Fruit fly (Drosophila melanogaster) whole organism, embryonic: Measurements from ENCODE around the gene CG43894.

Experiments
- Adf1 ChIP-seq: fragments of 200-800 bp; sonication (Bioruptor generic); IDR thresholded peaks from 2 replicates; pipeline ENCODE4 v1.3.6; 2022; ENCODE audit warnings: missing biosample characterization, missing genetic modification characterization
- Atf-2 ChIP-seq: fragments of 200-800 bp; sonication (Bioruptor generic); optimal IDR thresholded peaks from 2 replicates; lab custom pipeline; 2016; ENCODE audit warnings: missing biosample characterization, missing genetic modification characterization
- BEAF-32 ChIP-seq: fragments of 200-800 bp; sonication (Bioruptor generic); optimal IDR thresholded peaks from 3 replicates; lab custom pipeline; 2017; ENCODE audit warnings: missing biosample characterization, missing genetic modification characterization, mild to moderate bottlenecking, moderate library complexity, missing genetic modification reagents
- CG11093 ChIP-seq: fragments of 200-800 bp; sonication (Bioruptor generic); IDR thresholded peaks from 3 replicates; pipeline ENCODE4 v1.3.6; 2022; ENCODE audit warnings: missing biosample characterization, missing genetic modification characterization
- CG11247 ChIP-seq: fragments of 200-800 bp; sonication (Bioruptor generic); IDR thresholded peaks from 2 replicates; pipeline ENCODE4 v1.3.6; 2022; ENCODE audit warnings: missing biosample characterization, missing genetic modification characterization
- CG12299 ChIP-seq: fragments of 200-800 bp; sonication (Bioruptor generic); optimal IDR thresholded peaks from 2 replicates; lab custom pipeline; 2018; ENCODE audit warnings: missing biosample characterization, mild to moderate bottlenecking, missing genetic modification characterization
- CG1233 ChIP-seq: fragments of 200-800 bp; sonication (Bioruptor generic); optimal IDR thresholded peaks from 4 replicates; lab custom pipeline; 2018; ENCODE audit warnings: missing biosample characterization, mild to moderate bottlenecking, missing genetic modification characterization
- CG12659 ChIP-seq: fragments of 200-800 bp; sonication (Bioruptor generic); optimal IDR thresholded peaks from 3 replicates; lab custom pipeline; 2017; ENCODE audit warnings: mild to moderate bottlenecking, missing biosample characterization, missing genetic modification reagents, missing genetic modification characterization
- CG13894 ChIP-seq: fragments of 200-800 bp; sonication (Bioruptor generic); optimal IDR thresholded peaks from 3 replicates; lab custom pipeline; 2018; ENCODE audit warnings: missing biosample characterization, mild to moderate bottlenecking, missing genetic modification characterization, moderate library complexity
- CG16815 ChIP-seq: fragments of 200-800 bp; sonication (Bioruptor generic); optimal IDR thresholded peaks from 3 replicates; lab custom pipeline; 2017; ENCODE audit warnings: missing biosample characterization, mild to moderate bottlenecking, missing genetic modification characterization
- CG18619 ChIP-seq: fragments of 200-800 bp; sonication (Bioruptor generic); optimal IDR thresholded peaks from 3 replicates; lab custom pipeline; 2017; ENCODE audit warnings: missing biosample characterization, mild to moderate bottlenecking, missing genetic modification characterization
- CG2678 ChIP-seq: fragments of 200-800 bp; sonication (Bioruptor generic); optimal IDR thresholded peaks from 3 replicates; lab custom pipeline; 2019; ENCODE audit warnings: missing biosample characterization, mild to moderate bottlenecking, missing genetic modification characterization, moderate library complexity
- CG30403 ChIP-seq: fragments of 200-800 bp; sonication (Bioruptor generic); optimal IDR thresholded peaks from 3 replicates; lab custom pipeline; 2016; ENCODE audit warnings: missing biosample characterization, missing genetic modification characterization
- CG31224 ChIP-seq: fragments of 200-800 bp; sonication (Bioruptor generic); IDR thresholded peaks from 2 replicates; pipeline ENCODE4 v1.3.6; 2022; ENCODE audit warnings: missing biosample characterization, missing genetic modification characterization
- CG3847 ChIP-seq: fragments of 200-800 bp; sonication (Bioruptor generic); IDR thresholded peaks from 2 replicates; pipeline ENCODE4 v1.3.6; 2022; ENCODE audit warnings: missing biosample characterization, missing genetic modification characterization
- CG4282 ChIP-seq: fragments of 200-800 bp; sonication (Bioruptor generic); optimal IDR thresholded peaks from 2 replicates; lab custom pipeline; 2016; ENCODE audit warnings: missing biosample characterization, missing genetic modification characterization
- CG4328 ChIP-seq: fragments of 200-800 bp; sonication (Bioruptor generic); optimal IDR thresholded peaks from 3 replicates; lab custom pipeline; 2017; ENCODE audit warnings: missing biosample characterization, missing genetic modification reagents, missing genetic modification characterization
- CG6175 ChIP-seq: fragments of 200-800 bp; sonication (Bioruptor generic); IDR thresholded peaks from 3 replicates; pipeline ENCODE4 v1.3.6; 2022; ENCODE audit warnings: missing biosample characterization, missing genetic modification characterization
- Dll ChIP-seq: fragments of 200-800 bp; sonication (Bioruptor generic); IDR thresholded peaks from 4 replicates; pipeline ENCODE4 v1.3.6; 2022; ENCODE audit warnings: missing biosample characterization, missing genetic modification characterization; ENCODE audit not compliant: partially characterized antibody
- Ets97D ChIP-seq: fragments of 200-800 bp; sonication (Bioruptor generic); optimal IDR thresholded peaks from 3 replicates; lab custom pipeline; 2016; ENCODE audit warnings: missing biosample characterization, missing genetic modification characterization
- Lpt ChIP-seq: fragments of >200 bp; optimal IDR thresholded peaks from 2 replicates; lab custom pipeline; 2018; ENCODE audit warnings: missing biosample characterization, missing genetic modification characterization
- Nf-YB ChIP-seq: fragments of 200-800 bp; sonication (Bioruptor generic); optimal IDR thresholded peaks from 3 replicates; lab custom pipeline; 2019; ENCODE audit warnings: missing biosample characterization, mild to moderate bottlenecking, missing genetic modification characterization, moderate library complexity
- Oaz ChIP-seq: fragments of 200-800 bp; sonication (Bioruptor generic); IDR thresholded peaks from 2 replicates; pipeline ENCODE4 v1.3.6; 2022; ENCODE audit warnings: missing biosample characterization, missing genetic modification characterization
- Oli ChIP-seq: fragments of 200-800 bp; sonication (Bioruptor generic); optimal IDR thresholded peaks from 2 replicates; lab custom pipeline; 2018; ENCODE audit warnings: missing biosample characterization, mild to moderate bottlenecking, missing genetic modification characterization, moderate library complexity
- PHDP ChIP-seq: fragments of 200-800 bp; sonication (Bioruptor generic); optimal IDR thresholded peaks from 3 replicates; lab custom pipeline; 2018; ENCODE audit warnings: missing biosample characterization, mild to moderate bottlenecking, missing genetic modification characterization, moderate library complexity
- Six4 ChIP-seq: fragments of 200-800 bp; sonication (Bioruptor generic); optimal IDR thresholded peaks from 2 replicates; lab custom pipeline; 2016; ENCODE audit warnings: missing biosample characterization, missing genetic modification characterization
- Usf ChIP-seq: fragments of 200-800 bp; sonication (Bioruptor generic); optimal IDR thresholded peaks from 2 replicates; lab custom pipeline; 2017; ENCODE audit warnings: missing genotype, missing biosample characterization, missing genetic modification characterization
- ap ChIP-seq: fragments of 200-800 bp; sonication (Bioruptor generic); IDR thresholded peaks from 2 replicates; pipeline ENCODE4 v1.3.6; 2022; ENCODE audit warnings: missing biosample characterization, missing genetic modification characterization
- az2 ChIP-seq: fragments of 200-800 bp; sonication (Bioruptor generic); optimal IDR thresholded peaks from 3 replicates; lab custom pipeline; 2016; ENCODE audit warnings: missing biosample characterization, missing genetic modification characterization
- crol ChIP-seq: fragments of 200-800 bp; sonication (Bioruptor generic); IDR thresholded peaks from 2 replicates; pipeline ENCODE4 v1.3.6; 2022; ENCODE audit warnings: missing biosample characterization, missing genetic modification characterization
- dan ChIP-seq: fragments of 200-800 bp; sonication (Bioruptor generic); IDR thresholded peaks from 2 replicates; pipeline ENCODE4 v1.3.6; 2022; ENCODE audit warnings: missing biosample characterization, missing genetic modification characterization
- danr ChIP-seq: fragments of 200-800 bp; sonication (Bioruptor generic); IDR thresholded peaks from 2 replicates; pipeline ENCODE4 v1.3.6; 2022; ENCODE audit warnings: missing biosample characterization, missing genetic modification characterization
- dimm ChIP-seq: fragments of 200-800 bp; sonication (Bioruptor generic); IDR thresholded peaks from 2 replicates; pipeline ENCODE4 v1.3.6; 2022; ENCODE audit warnings: missing biosample characterization, missing genetic modification characterization
- disco-r ChIP-seq: fragments of 200-800 bp; sonication (Bioruptor generic); optimal IDR thresholded peaks from 2 replicates; lab custom pipeline; 2016; ENCODE audit warnings: missing biosample characterization, missing genetic modification characterization
- fru ChIP-seq: fragments of >200 bp; optimal IDR thresholded peaks from 2 replicates; lab custom pipeline; 2017
- gem ChIP-seq: fragments of 200-800 bp; sonication (Bioruptor generic); optimal IDR thresholded peaks from 2 replicates; lab custom pipeline; 2019; ENCODE audit warnings: missing biosample characterization, mild to moderate bottlenecking, missing genetic modification characterization, moderate library complexity
- grn ChIP-seq: fragments of 200-800 bp; sonication (Bioruptor generic); optimal IDR thresholded peaks from 3 replicates; lab custom pipeline; 2017; ENCODE audit warnings: missing biosample characterization, missing genetic modification characterization
- gsb ChIP-seq: fragments of 200-800 bp; sonication (Bioruptor generic); IDR thresholded peaks from 2 replicates; pipeline ENCODE4 v1.3.6; 2022; ENCODE audit warnings: missing biosample characterization, missing genetic modification characterization
- ham ChIP-seq: fragments of 200-800 bp; sonication (Bioruptor generic); IDR thresholded peaks from 2 replicates; pipeline ENCODE4 v1.3.6; 2022; ENCODE audit warnings: missing biosample characterization, missing genetic modification characterization
- hkb ChIP-seq, 2 experiments: fragments of 200-800 bp in 1 of 2; fragments of >200 bp in 1 of 2; sonication (Bioruptor generic) in 1 of 2; IDR thresholded peaks in 1 of 2; optimal IDR thresholded peaks in 1 of 2; 2 replicates each; pipeline versions ENCODE4 v1.3.6 to Lab custom; 2017 to 2022; ENCODE audit warnings: missing biosample characterization in 1 of 2, missing genetic modification characterization in 1 of 2
- jigr1 ChIP-seq: fragments of 200-800 bp; sonication (Bioruptor generic); IDR thresholded peaks from 3 replicates; pipeline ENCODE4 v1.3.6; 2022; ENCODE audit warnings: missing biosample characterization, missing genetic modification characterization
- ken ChIP-seq: fragments of 200-800 bp; sonication (Bioruptor generic); IDR thresholded peaks from 3 replicates; pipeline ENCODE4 v1.3.6; 2022; ENCODE audit warnings: missing biosample characterization, missing genetic modification characterization
- pan ChIP-seq, 4 experiments: fragments of >200 bp in 3 of 4; fragments of 200-800 bp in 1 of 4; sonication (Bioruptor generic) in 1 of 4; optimal IDR thresholded peaks in 3 of 4; IDR thresholded peaks in 1 of 4; 2 replicates each; pipeline versions ENCODE4 v1.3.6 to Lab custom; 2017 to 2022; ENCODE audit warnings: missing biosample characterization in 2 of 4, missing genetic modification characterization in 2 of 4, mixed read lengths in 1 of 4
- peb ChIP-seq: fragments of 200-800 bp; sonication (Bioruptor generic); IDR thresholded peaks from 2 replicates; pipeline ENCODE4 v1.3.6; 2022; ENCODE audit warnings: missing biosample characterization, missing genetic modification characterization
- pfk ChIP-seq: fragments of 200-800 bp; sonication (Bioruptor generic); optimal IDR thresholded peaks from 2 replicates; lab custom pipeline; 2018; ENCODE audit warnings: missing biosample characterization, mild to moderate bottlenecking, missing genetic modification characterization, moderate library complexity
- sens ChIP-seq: fragments of 200-800 bp; sonication (Bioruptor generic); peaks from one replicate; lab custom pipeline; 2016; ENCODE audit warnings: missing biosample characterization, missing genetic modification characterization
- sim ChIP-seq: fragments of 200-800 bp; sonication (Bioruptor generic); IDR thresholded peaks from 2 replicates; pipeline ENCODE4 v1.3.6; 2022; ENCODE audit warnings: missing biosample characterization, missing genetic modification characterization
- trem ChIP-seq: fragments of 200-800 bp; optimal IDR thresholded peaks from 3 replicates; lab custom pipeline; 2019; ENCODE audit warnings: missing biosample characterization, mild to moderate bottlenecking, missing genetic modification characterization, moderate library complexity
- usp ChIP-seq: fragments of >200 bp; optimal IDR thresholded peaks from 2 replicates; lab custom pipeline; 2017; ENCODE audit warnings: missing biosample characterization, missing genetic modification characterization
- zfh2 ChIP-seq: fragments of 200-800 bp; sonication (Bioruptor generic); optimal IDR thresholded peaks from 2 replicates; lab custom pipeline; 2016; ENCODE audit warnings: missing biosample characterization, missing genetic modification characterization

Gene CG43894

dm6 chr3L:12913609-12914266 is 24.2 kb downstream of the CG43894 start, which contains the start of gene CG32115 (continued):
- TF ChIP-seq dimm (peak; percentile 73), sim (peak; percentile 80; the same call in 1 of the 2 replicates), Lpt (GFP tag; lab: Kevin White, UChicago) (no peak), az2 (GFP tag; lab: Kevin White, UChicago) (peak; percentile 94), dan (GFP tag; lab: Robert Waterston, UW) (peak; percentile 30; the same call in 1 of the 2 replicates), Ets97D (GFP tag; lab: Kevin White, UChicago) (peak; percentile 68), BEAF-32 (peak; percentile 13), hkb (optimal IDR thresholded peaks at IDR 0.05; lab: Kevin White, UChicago) (no peak), hkb (GFP tag; IDR thresholded peaks at IDR 0.05; lab: Robert Waterston, UW) (no peak; the same call in 1 of the 2 replicates), CG13894 (tag; lab: Kevin White, UChicago) (peak; percentile 95), grn (GFP tag; lab: Kevin White, UChicago) (peak; percentile 63), CG16815 (GFP tag; lab: Kevin White, UChicago) (peak; percentile 83), gem (tag; lab: Kevin White, UChicago) (peak; percentile 97), trem (tag; lab: Kevin White, UChicago) (peak; percentile 81), disco-r (GFP tag; lab: Kevin White, UChicago) (peak; percentile 77), ken (GFP tag; lab: Robert Waterston, UW) (peak; percentile 90), CG4282 (GFP tag; lab: Kevin White, UChicago) (no peak), danr (GFP tag; lab: Robert Waterston, UW) (peak; percentile 93; the same call in 1 of the 2 replicates), sens (GFP tag; lab: Kevin White, UChicago) (peak; percentile 99), fru (no peak), CG11247 (GFP tag; lab: Robert Waterston, UW) (peak; percentile 94), pfk (GFP tag; lab: Kevin White, UChicago) (no peak), crol (GFP tag; lab: Robert Waterston, UW) (0 out of 2 replicates have a peak, but pooled peaks have one; percentile 34), CG3847 (GFP tag; lab: Robert Waterston, UW) (peak; percentile 97), CG18619 (GFP tag; lab: Kevin White, UChicago) (peak; percentile 90), CG11093 (GFP tag; lab: Robert Waterston, UW) (peak; percentile 92), Dll (GFP tag; lab: Robert Waterston, UW) (no peak; the same call in 3 of the 4 replicates), PHDP (tag; lab: Kevin White, UChicago) (peak; percentile 98), ap (GFP tag; lab: Robert Waterston, UW) (peak; percentile 84), CG1233 (GFP tag; lab: Kevin White, UChicago) (peak; percentile 90), CG6175 (peak; percentile 90), Nf-YB (GFP tag; lab: Kevin White, UChicago) (peak; percentile 78), CG31224 (GFP tag; lab: Robert Waterston, UW) (peak; percentile 93), Six4 (peak; percentile 88), Adf1 (GFP tag; lab: Robert Waterston, UW) (peak; percentile 84), CG2678 (tag; lab: Kevin White, UChicago) (peak; percentile 98), Usf (GFP tag; lab: Kevin White, UChicago) (peak; percentile 83), CG30403 (peak; percentile 95), peb (peak; percentile 93), Oli (tag; lab: Kevin White, UChicago) (peak; percentile 95), Atf-2 (peak; percentile 80), Oaz (GFP tag; lab: Robert Waterston, UW) (peak; percentile 88), pan (optimal IDR thresholded peaks at IDR 0.05; lab: Kevin White, UChicago) (no peak), pan (GFP tag; optimal IDR thresholded peaks at IDR 0.05 in 1 of 2, IDR thresholded peaks at IDR 0.05 in 1 of 2) (peak; percentile 1 to 97), CG12659 (GFP tag; lab: Kevin White, UChicago) (peak; percentile 95), zfh2 (GFP tag; lab: Kevin White, UChicago) (peak; percentile 91), usp (GFP tag; lab: Kevin White, UChicago) (no peak), ham (peak; percentile 81; the same call in 1 of the 2 replicates), CG12299 (tag; lab: Kevin White, UChicago) (peak; percentile 90), gsb (GFP tag; lab: Robert Waterston, UW) (peak; percentile 93), CG4328 (peak; percentile 43), jigr1 (GFP tag; lab: Robert Waterston, UW) (peak; percentile 81; the same call in 2 of the 3 replicates)
